Worm (Caenorhabditis elegans) whole organism, L3 larva: ENCODE measurements around the gene lec-10.

Experiments used
- ZK546.5 ChIP-seq: sonication (generic microtip); optimal IDR thresholded peaks from 2 replicates; lab custom pipeline; 2017; ENCODE audit warnings: missing biosample characterization, missing genetic modification characterization
- aly-2 ChIP-seq: fragments of 150-350 bp; optimal IDR thresholded peaks from 2 replicates; lab custom pipeline; 2014; ENCODE audit warnings: missing biosample characterization, missing genetic modification characterization
- ama-1 ChIP-seq: fragments of 150-350 bp; optimal IDR thresholded peaks from 2 replicates; lab custom pipeline; 2018
- ceh-16 ChIP-seq: sonication (generic microtip); optimal IDR thresholded peaks from 2 replicates; lab custom pipeline; 2017; ENCODE audit warnings: missing biosample characterization, missing genetic modification characterization
- ceh-28 ChIP-seq: fragments of 150-350 bp; optimal IDR thresholded peaks from 2 replicates; lab custom pipeline; 2014; ENCODE audit warnings: missing biosample characterization, missing genetic modification reagents, missing genetic modification characterization
- ceh-9 ChIP-seq: sonication (generic microtip); optimal IDR thresholded peaks from 2 replicates; lab custom pipeline; 2018; ENCODE audit warnings: missing biosample characterization, missing genetic modification characterization
- daf-12 ChIP-seq: fragments of 150-350 bp; optimal IDR thresholded peaks from 2 replicates; lab custom pipeline; 2014; ENCODE audit warnings: missing biosample characterization, missing genetic modification reagents, missing genetic modification characterization
- egl-5 ChIP-seq: fragments of 150-350 bp; optimal IDR thresholded peaks from 2 replicates; lab custom pipeline; 2017; ENCODE audit warnings: missing biosample characterization, missing genetic modification reagents, missing genetic modification characterization, inconsistent platforms
- elt-1 ChIP-seq: fragments of 150-350 bp; optimal IDR thresholded peaks from 2 replicates; lab custom pipeline; 2014; ENCODE audit warnings: missing biosample characterization, missing genetic modification characterization
- elt-2 ChIP-seq: sonication (generic microtip); optimal IDR thresholded peaks from 2 replicates; lab custom pipeline; 2016; ENCODE audit warnings: missing genetic modification reagents, mild to moderate bottlenecking, missing genetic modification characterization, missing compliant biosample characterization
- elt-3 ChIP-seq, 3 experiments: fragments of 150-350 bp in 1 of 3; sonication (generic microtip) in 2 of 3; optimal IDR thresholded peaks; 2 replicates in 2 of 3; 4 replicates in 1 of 3; lab custom pipeline; 2014 to 2017; ENCODE audit warnings: missing biosample characterization in 3 of 3, missing genetic modification characterization in 3 of 3
- eor-1 ChIP-seq, 2 experiments: fragments of 150-350 bp; optimal IDR thresholded peaks; 2 replicates each; lab custom pipeline; 2014 to 2018; ENCODE audit warnings: missing biosample characterization in 2 of 2, missing genetic modification characterization in 2 of 2
- fkh-10 ChIP-seq: sonication (generic microtip); optimal IDR thresholded peaks from 2 replicates; lab custom pipeline; 2017; ENCODE audit warnings: missing biosample characterization, missing genetic modification reagents, missing genetic modification characterization
- fkh-2 ChIP-seq: fragments of 150-350 bp; optimal IDR thresholded peaks from 2 replicates; lab custom pipeline; 2014; ENCODE audit warnings: missing biosample characterization, missing genetic modification reagents, missing genetic modification characterization
- hmg-11 ChIP-seq: sonication (generic microtip); optimal IDR thresholded peaks from 2 replicates; lab custom pipeline; 2016; ENCODE audit warnings: missing genetic modification characterization, missing compliant biosample characterization
- jun-1 ChIP-seq: fragments of 150-350 bp; optimal IDR thresholded peaks from 2 replicates; lab custom pipeline; 2014; ENCODE audit warnings: missing biosample characterization, missing genetic modification reagents, missing genetic modification characterization
- lin-39 ChIP-seq: fragments of 150-350 bp; optimal IDR thresholded peaks from 2 replicates; lab custom pipeline; 2018; ENCODE audit warnings: missing biosample characterization, missing genetic modification reagents, missing genetic modification characterization
- lsy-12 ChIP-seq: sonication (generic microtip); optimal IDR thresholded peaks from 2 replicates; lab custom pipeline; 2016; ENCODE audit warnings: mild to moderate bottlenecking, missing genetic modification characterization, missing compliant biosample characterization
- mml-1 ChIP-seq: fragments of 150-350 bp; sonication (generic microtip); optimal IDR thresholded peaks from 3 replicates; lab custom pipeline; 2014; ENCODE audit warnings: missing biosample characterization, missing genetic modification characterization
- nfya-1 ChIP-seq: sonication (generic microtip); optimal IDR thresholded peaks from 2 replicates; lab custom pipeline; 2017; ENCODE audit warnings: missing genetic modification characterization, mild to moderate bottlenecking, missing compliant biosample characterization, antibody characterized with exemption, moderate library complexity; ENCODE audit not compliant: insufficient read depth
- nhr-11 ChIP-seq: fragments of 150-350 bp; optimal IDR thresholded peaks from 2 replicates; lab custom pipeline; 2014; ENCODE audit warnings: missing biosample characterization, missing genetic modification characterization
- nhr-12 ChIP-seq: fragments of 150-350 bp; optimal IDR thresholded peaks from 2 replicates; lab custom pipeline; 2014; ENCODE audit warnings: missing biosample characterization, missing genetic modification characterization
- nhr-23 ChIP-seq: fragments of 150-350 bp; optimal IDR thresholded peaks from 2 replicates; lab custom pipeline; 2014; ENCODE audit warnings: missing biosample characterization, missing genetic modification reagents, missing genetic modification characterization
- nhr-25 ChIP-seq: sonication (generic microtip); optimal IDR thresholded peaks from 2 replicates; lab custom pipeline; 2017; ENCODE audit warnings: missing biosample characterization, missing genetic modification characterization
- nhr-43 ChIP-seq: sonication (generic microtip); optimal IDR thresholded peaks from 2 replicates; lab custom pipeline; 2016; ENCODE audit warnings: mild to moderate bottlenecking, missing genetic modification characterization, missing compliant biosample characterization; ENCODE audit not compliant: poor library complexity, severe bottlenecking
- nhr-67 ChIP-seq: fragments of 150-350 bp; optimal IDR thresholded peaks from 2 replicates; lab custom pipeline; 2014; ENCODE audit warnings: missing biosample characterization, missing genetic modification characterization
- nhr-77 ChIP-seq: fragments of 150-350 bp; optimal IDR thresholded peaks from 2 replicates; lab custom pipeline; 2014; ENCODE audit warnings: missing biosample characterization, missing genetic modification characterization
- pha-4 ChIP-seq: fragments of 150-350 bp; optimal IDR thresholded peaks from 2 replicates; lab custom pipeline; 2014; ENCODE audit warnings: missing biosample characterization, missing genetic modification reagents, missing genetic modification characterization
- pqm-1 ChIP-seq: fragments of 150-350 bp; optimal IDR thresholded peaks from 2 replicates; lab custom pipeline; 2017; ENCODE audit warnings: missing biosample characterization, missing genetic modification characterization, inconsistent platforms
- sea-2 ChIP-seq: fragments of 150-350 bp; sonication (generic microtip); optimal IDR thresholded peaks from 4 replicates; lab custom pipeline; 2014; ENCODE audit warnings: missing biosample characterization, missing genetic modification reagents, missing genetic modification characterization
- skn-1 ChIP-seq: fragments of 150-350 bp; optimal IDR thresholded peaks from 2 replicates; lab custom pipeline; 2014; ENCODE audit warnings: missing biosample characterization, missing genetic modification characterization
- tbx-2 ChIP-seq: sonication (generic microtip); optimal IDR thresholded peaks from 2 replicates; lab custom pipeline; 2016; ENCODE audit warnings: mild to moderate bottlenecking, missing genetic modification characterization, missing compliant biosample characterization
- unc-39 ChIP-seq: sonication (generic microtip); optimal IDR thresholded peaks from 4 replicates; lab custom pipeline; 2017; ENCODE audit warnings: missing biosample characterization, missing genetic modification characterization
- ztf-11 ChIP-seq: fragments of 150-350 bp; optimal IDR thresholded peaks from 2 replicates; lab custom pipeline; 2014; ENCODE audit warnings: missing biosample characterization, missing genetic modification characterization
- ztf-4 ChIP-seq: fragments of 150-350 bp; optimal IDR thresholded peaks from 2 replicates; lab custom pipeline; 2014; ENCODE audit warnings: missing biosample characterization, missing genetic modification characterization

lec-10 gene

DNA sequence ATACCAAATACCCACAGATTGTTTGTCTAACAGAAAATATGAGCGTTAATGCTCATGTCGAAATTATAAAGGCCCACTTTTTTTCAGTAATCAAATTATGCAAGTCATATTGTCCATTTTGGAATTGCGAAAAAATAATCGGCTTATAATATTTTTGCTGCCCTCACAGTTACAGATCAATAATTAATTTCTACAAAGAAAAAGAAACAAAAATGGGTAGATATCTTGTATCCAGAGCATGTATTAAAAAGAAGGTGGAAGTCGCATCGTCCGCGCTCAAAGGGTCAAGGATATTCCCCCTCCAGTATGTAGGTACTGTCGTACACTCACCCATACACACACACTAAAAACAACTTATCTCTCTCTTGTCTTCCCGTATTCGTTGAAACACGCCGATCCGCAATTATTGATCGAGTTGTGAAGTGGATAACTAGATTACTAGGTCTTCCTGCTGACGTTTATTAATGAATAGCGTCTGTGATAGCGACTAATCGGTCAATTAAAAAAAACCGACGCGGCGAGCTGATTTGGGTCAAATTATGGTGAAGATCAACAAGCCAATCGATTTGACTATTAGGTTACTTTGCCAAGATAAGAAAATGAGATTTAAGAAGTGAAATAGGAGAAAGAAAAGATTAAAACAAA is 25.0 kb upstream of the lec-10 start:
- TF ChIP-seq nfya-1 (tag; lab: Kevin White, UChicago) (no peak), ztf-11 (no peak), nhr-23 (tag; lab: Kevin White, UChicago) (peak; percentile 92), lsy-12 (tag; lab: Kevin White, UChicago) (no peak), nhr-67 (tag; lab: Kevin White, UChicago) (no peak), nhr-43 (tag; lab: Kevin White, UChicago) (peak; percentile 18), skn-1 (no peak), ceh-28 (peak; percentile 46), unc-39 (tag; lab: Kevin White, UChicago) (no peak), nhr-77 (tag; lab: Kevin White, UChicago) (no peak), pqm-1 (tag; lab: Kevin White, UChicago) (no peak)

DNA sequence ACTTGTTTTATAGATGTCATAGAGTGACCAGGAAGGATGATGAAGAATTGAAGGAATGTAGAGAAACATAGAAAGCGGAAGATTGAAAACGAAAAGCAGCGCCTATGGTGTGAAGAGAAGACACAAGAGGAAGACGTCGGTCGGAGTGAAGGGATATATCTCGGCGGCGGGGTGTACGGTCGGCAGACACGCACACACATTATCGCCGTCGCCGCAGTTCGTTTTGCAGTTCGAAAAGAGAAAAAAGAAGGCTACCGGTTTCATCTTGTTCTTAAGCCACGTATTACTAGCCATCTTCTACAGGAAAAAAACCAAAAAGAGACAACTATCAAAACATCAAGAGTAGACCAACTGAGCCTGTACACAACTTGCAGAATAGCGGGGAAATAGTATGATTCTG is 24.4 kb upstream of the lec-10 start:
- TF ChIP-seq nhr-25 (tag; lab: Kevin White, UChicago): peak; percentile 68
- TF ChIP-seq pha-4 (tag; lab: Kevin White, UChicago): no peak
- peak; percentile 1 for TF ChIP-seq nhr-23 (tag; lab: Kevin White, UChicago)
- TF ChIP-seq tbx-2 (tag; lab: Kevin White, UChicago): no peak
- TF ChIP-seq nhr-43 (tag; lab: Kevin White, UChicago): peak; percentile 28
- no peak for TF ChIP-seq fkh-2 (tag; lab: Kevin White, UChicago)
- TF ChIP-seq, all 47 proteins: peak for 3

DNA sequence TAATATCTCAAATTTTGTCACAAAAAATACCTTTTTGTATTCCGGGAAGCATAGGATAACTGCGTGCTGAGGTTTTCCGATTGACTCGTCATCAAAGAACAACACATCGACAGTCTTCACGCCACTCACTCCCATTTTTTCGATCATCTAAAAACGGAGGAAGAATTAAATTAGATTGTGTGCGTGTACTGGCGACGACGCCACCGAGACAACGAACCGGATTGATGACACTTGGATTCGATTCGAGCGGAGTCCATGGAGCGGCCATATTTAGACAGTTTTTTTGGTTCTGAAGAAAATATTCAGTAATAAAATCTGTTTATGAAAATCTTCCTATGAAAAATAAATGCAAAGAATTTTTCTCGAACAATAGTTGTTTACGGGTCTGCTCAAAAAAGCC is 22.2 kb upstream of the lec-10 start, which contains the start of gene ubh-1:
ubh-1 (minus strand) TSS at position 289 of the 400 bp plus-strand sequence.
- no peak for TF ChIP-seq pqm-1 (tag; lab: Kevin White, UChicago)
- TF ChIP-seq ama-1 (lab: Kevin White, UChicago): peak; percentile 52
- TF ChIP-seq ceh-9 (tag; lab: Kevin White, UChicago): no peak
- TF ChIP-seq nhr-23 (tag; lab: Kevin White, UChicago): peak; percentile 51
- TF ChIP-seq elt-3 (tag; optimal IDR thresholded peaks at IDR 0.05; lab: Kevin White, UChicago): peak in 1 of 3 experiments; percentile 25

DNA sequence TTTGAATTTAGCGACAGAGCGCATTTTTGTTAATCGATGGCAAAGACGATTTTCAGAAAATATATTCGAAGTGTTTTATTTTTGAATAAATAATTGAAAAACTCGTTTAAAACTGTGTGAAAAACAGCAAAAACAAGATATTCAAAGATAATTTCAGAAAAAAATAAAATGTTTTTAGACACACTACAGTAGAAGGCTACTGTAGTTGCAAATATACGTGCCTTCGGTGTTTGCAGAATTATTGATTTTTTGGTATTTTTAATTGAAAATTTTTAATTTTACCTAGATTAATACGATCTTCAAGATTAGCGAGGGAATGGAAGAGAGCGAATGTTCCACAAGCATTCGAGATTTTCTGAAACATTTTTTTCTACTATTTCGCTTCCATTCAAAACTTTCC is 21.7 kb upstream of the lec-10 start:
- TF ChIP-seq fkh-2 (tag; lab: Kevin White, UChicago): no peak
- TF ChIP-seq sea-2 (GFP tag; lab: Kevin White, UChicago): no peak
- no peak for TF ChIP-seq nhr-11
- TF ChIP-seq nfya-1 (tag; lab: Kevin White, UChicago): no peak
- no peak for TF ChIP-seq tbx-2 (tag; lab: Kevin White, UChicago)
- no peak for TF ChIP-seq nhr-25 (tag; lab: Kevin White, UChicago)
- no peak for TF ChIP-seq daf-12 (tag; lab: Kevin White, UChicago)
- TF ChIP-seq pqm-1 (tag; lab: Kevin White, UChicago): no peak
- TF ChIP-seq egl-5 (tag; lab: Kevin White, UChicago): no peak
- no peak for TF ChIP-seq elt-2 (tag; lab: Kevin White, UChicago)
- no peak for TF ChIP-seq jun-1 (tag; lab: Kevin White, UChicago)
- no peak for TF ChIP-seq lin-39 (tag; lab: Kevin White, UChicago)

DNA sequence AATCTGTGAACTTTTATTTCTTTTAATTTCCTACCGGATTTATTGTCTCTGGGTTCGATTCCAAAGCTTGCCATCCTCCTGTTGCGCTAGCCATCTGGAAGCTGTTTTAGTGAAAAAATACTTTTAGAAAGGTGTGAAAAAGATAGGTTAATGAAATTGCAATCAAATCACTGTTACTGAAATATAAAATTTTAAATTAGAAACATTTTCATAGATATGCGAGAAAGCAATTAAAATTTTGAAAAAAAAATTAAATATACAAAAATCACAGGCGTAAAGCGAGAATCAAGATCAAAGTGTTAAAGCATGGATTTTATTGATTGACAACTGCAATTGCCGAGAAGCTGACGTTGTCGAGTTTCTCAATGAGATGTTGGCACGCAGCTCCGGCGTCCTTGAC is 20.8 kb upstream of the lec-10 start, which contains the start of gene ubh-2:
ubh-2 (minus strand) TSS at position 101 of the 400 bp plus-strand sequence.
- TF ChIP-seq nhr-77 (tag; lab: Kevin White, UChicago): no peak
- no peak for TF ChIP-seq fkh-10 (GFP tag; lab: Kevin White, UChicago)
- TF ChIP-seq eor-1 (tag; optimal IDR thresholded peaks at IDR 0.05; lab: Kevin White, UChicago): no peak
- no peak for TF ChIP-seq ZK546.5 (tag; lab: Kevin White, UChicago)
- TF ChIP-seq elt-1 (tag; lab: Kevin White, UChicago): no peak
- TF ChIP-seq lin-39 (tag; lab: Kevin White, UChicago): no peak

DNA sequence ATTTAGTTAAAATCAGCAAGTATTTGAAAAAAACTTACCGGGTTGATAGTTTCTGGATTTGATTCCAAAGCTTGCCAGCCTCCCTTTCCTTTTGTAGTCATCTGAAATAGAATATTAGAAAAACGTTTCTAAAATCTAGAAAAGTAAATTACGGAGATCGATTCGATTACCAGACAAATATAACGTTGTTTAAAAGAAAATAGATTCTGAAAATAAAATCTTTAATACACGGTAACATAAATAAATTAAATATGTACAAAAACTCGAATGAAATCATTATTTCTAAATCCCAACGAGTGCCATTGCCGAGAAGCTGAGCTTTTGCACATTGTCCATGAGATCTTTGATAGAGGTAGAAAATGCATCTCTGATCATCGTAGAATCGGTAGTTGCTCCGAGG is 19.8 kb upstream of the lec-10 start, which contains the start of gene ubh-3:
ubh-3 (minus strand) TSS at position 101 of the 400 bp plus-strand sequence.
- no peak for TF ChIP-seq aly-2
- no peak for TF ChIP-seq ztf-4 (tag; lab: Kevin White, UChicago)
- TF ChIP-seq tbx-2 (tag; lab: Kevin White, UChicago): no peak
- no peak for TF ChIP-seq daf-12 (tag; lab: Kevin White, UChicago)
- no peak for TF ChIP-seq mml-1 (tag; lab: Kevin White, UChicago)
- TF ChIP-seq nhr-67 (tag; lab: Kevin White, UChicago): no peak
- TF ChIP-seq nhr-12 (tag; lab: Kevin White, UChicago): no peak
- TF ChIP-seq egl-5 (tag; lab: Kevin White, UChicago): no peak
- no peak for TF ChIP-seq hmg-11 (tag; lab: Kevin White, UChicago)
- TF ChIP-seq ceh-16: no peak
- no peak for TF ChIP-seq lsy-12 (tag; lab: Kevin White, UChicago)
- TF ChIP-seq fkh-2 (tag; lab: Kevin White, UChicago): no peak
- no peak for TF ChIP-seq unc-39 (tag; lab: Kevin White, UChicago)
- no peak for TF ChIP-seq pqm-1 (tag; lab: Kevin White, UChicago)
